Worm (Caenorhabditis elegans) whole organism, mixed stage, embryonic: ENCODE data around the gene F55B11.4.

Experiments
- M03D4.4 ChIP-seq: sonication (generic microtip); optimal IDR thresholded peaks from 2 replicates; lab custom pipeline; 2017; ENCODE audit warnings: mild to moderate bottlenecking, missing genetic modification characterization, missing compliant biosample characterization
- bed-3 ChIP-seq: fragments of 200-800 bp; sonication (Bioruptor generic); optimal IDR thresholded peaks from 3 replicates; lab custom pipeline; 2018; ENCODE audit warnings: mild to moderate bottlenecking, missing genetic modification characterization, moderate library complexity, missing compliant biosample characterization
- blmp-1 ChIP-seq: fragments of 150-350 bp; optimal IDR thresholded peaks from 2 replicates; lab custom pipeline; 2014; ENCODE audit warnings: missing biosample characterization, missing genetic modification characterization
- ceh-39 ChIP-seq: fragments of 150-350 bp; optimal IDR thresholded peaks from 2 replicates; lab custom pipeline; 2014; ENCODE audit warnings: missing biosample characterization, missing genetic modification characterization
- ceh-43 ChIP-seq: fragments of 200-800 bp; sonication (Bioruptor generic); optimal IDR thresholded peaks from 2 replicates; lab custom pipeline; 2018; ENCODE audit warnings: mild to moderate bottlenecking, missing genetic modification characterization, moderate library complexity, missing compliant biosample characterization
- ceh-83 ChIP-seq: fragments of 200-800 bp; sonication (Bioruptor generic); optimal IDR thresholded peaks from 2 replicates; lab custom pipeline; 2018; ENCODE audit warnings: mild to moderate bottlenecking, missing genetic modification characterization, missing compliant biosample characterization
- ces-1 ChIP-seq: fragments of 150-350 bp; optimal IDR thresholded peaks from 2 replicates; lab custom pipeline; 2014; ENCODE audit warnings: missing biosample characterization, missing genetic modification reagents, missing genetic modification characterization
- cnd-1 ChIP-seq: fragments of 200-800 bp; sonication (Bioruptor generic); optimal IDR thresholded peaks from 2 replicates; lab custom pipeline; 2018; ENCODE audit warnings: mild to moderate bottlenecking, missing genetic modification characterization, missing compliant biosample characterization
- drap-1 ChIP-seq: fragments of 200-800 bp; sonication (Bioruptor generic); optimal IDR thresholded peaks from 3 replicates; lab custom pipeline; 2018; ENCODE audit warnings: mild to moderate bottlenecking, missing genetic modification characterization, missing compliant biosample characterization
- elt-1 ChIP-seq: sonication (generic microtip); optimal IDR thresholded peaks from 2 replicates; lab custom pipeline; 2017; ENCODE audit warnings: missing genetic modification characterization, mild to moderate bottlenecking, missing compliant biosample characterization, antibody characterized with exemption, moderate library complexity, borderline replicate concordance; ENCODE audit not compliant: insufficient read depth
- elt-3 ChIP-seq: fragments of 150-350 bp; optimal IDR thresholded peaks from 2 replicates; lab custom pipeline; 2014; ENCODE audit warnings: missing biosample characterization, missing genetic modification characterization
- flh-1 ChIP-seq: fragments of 200-800 bp; sonication (Bioruptor generic); optimal IDR thresholded peaks from 2 replicates; lab custom pipeline; 2018; ENCODE audit warnings: mild to moderate bottlenecking, missing genetic modification characterization, moderate library complexity, missing compliant biosample characterization
- ham-2 ChIP-seq: fragments of 200-800 bp; sonication (Bioruptor generic); optimal IDR thresholded peaks from 2 replicates; lab custom pipeline; 2018; ENCODE audit warnings: mild to moderate bottlenecking, missing genetic modification characterization, missing compliant biosample characterization
- hlh-1 ChIP-seq: fragments of 150-350 bp; optimal IDR thresholded peaks from 2 replicates; lab custom pipeline; 2014; ENCODE audit warnings: missing biosample characterization, missing genetic modification reagents, missing genetic modification characterization
- lin-13 ChIP-seq: fragments of 150-350 bp; optimal IDR thresholded peaks from 2 replicates; lab custom pipeline; 2014; ENCODE audit warnings: missing biosample characterization, missing genetic modification characterization
- lin-32 ChIP-seq: fragments of 200-800 bp; sonication (Bioruptor generic); optimal IDR thresholded peaks from 2 replicates; lab custom pipeline; 2018; ENCODE audit warnings: mild to moderate bottlenecking, missing genetic modification characterization, missing compliant biosample characterization
- mab-5 ChIP-seq: fragments of 150-350 bp; optimal IDR thresholded peaks from 2 replicates; lab custom pipeline; 2014; ENCODE audit warnings: missing biosample characterization, missing genetic modification characterization
- mep-1 ChIP-seq: fragments of 150-350 bp; optimal IDR thresholded peaks from 2 replicates; lab custom pipeline; 2017; ENCODE audit warnings: missing biosample characterization, missing genetic modification reagents, missing genetic modification characterization, inconsistent platforms
- mls-2 ChIP-seq: sonication (generic microtip); optimal IDR thresholded peaks from 2 replicates; lab custom pipeline; 2016; ENCODE audit warnings: mild to moderate bottlenecking, missing genetic modification characterization, moderate library complexity, missing compliant biosample characterization
- nhr-12 ChIP-seq: fragments of 150-350 bp; optimal IDR thresholded peaks from 2 replicates; lab custom pipeline; 2014; ENCODE audit warnings: missing biosample characterization, missing genetic modification characterization
- nhr-2 ChIP-seq: fragments of 150-350 bp; optimal IDR thresholded peaks from 2 replicates; lab custom pipeline; 2014; ENCODE audit warnings: missing biosample characterization, missing genetic modification characterization
- nhr-28 ChIP-seq: fragments of 150-350 bp; optimal IDR thresholded peaks from 2 replicates; lab custom pipeline; 2014; ENCODE audit warnings: missing biosample characterization, missing genetic modification characterization
- nhr-76 ChIP-seq: sonication (generic microtip); optimal IDR thresholded peaks from 2 replicates; lab custom pipeline; 2017; ENCODE audit warnings: missing biosample characterization, missing genetic modification characterization
- pha-4 ChIP-seq: fragments of 150-350 bp; optimal IDR thresholded peaks from 2 replicates; lab custom pipeline; 2018; ENCODE audit warnings: missing biosample characterization, missing genetic modification reagents, missing genetic modification characterization
- sem-2 ChIP-seq: fragments of 200-800 bp; sonication (Bioruptor generic); optimal IDR thresholded peaks from 2 replicates; lab custom pipeline; 2018; ENCODE audit warnings: mild to moderate bottlenecking, missing genetic modification characterization, missing compliant biosample characterization
- snpc-4 ChIP-seq: fragments of 150-350 bp; optimal IDR thresholded peaks from 2 replicates; lab custom pipeline; 2014; ENCODE audit warnings: missing biosample characterization, missing genetic modification characterization
- sptf-1 ChIP-seq: sonication (generic microtip); optimal IDR thresholded peaks from 2 replicates; lab custom pipeline; 2017; ENCODE audit warnings: mild to moderate bottlenecking, missing genetic modification characterization, moderate library complexity, missing compliant biosample characterization
- unc-120 ChIP-seq: sonication (generic microtip); optimal IDR thresholded peaks from 2 replicates; lab custom pipeline; 2017; ENCODE audit warnings: missing genetic modification characterization, missing compliant biosample characterization; ENCODE audit not compliant: poor library complexity, severe bottlenecking
- unc-39 ChIP-seq: fragments of 150-350 bp; optimal IDR thresholded peaks from 2 replicates; lab custom pipeline; 2014; ENCODE audit warnings: missing biosample characterization, missing genetic modification characterization
- unc-62 ChIP-seq: fragments of 150-350 bp; optimal IDR thresholded peaks from 2 replicates; lab custom pipeline; 2014; ENCODE audit warnings: missing biosample characterization, missing genetic modification reagents, missing genetic modification characterization
- zip-8 ChIP-seq: fragments of 150-350 bp; optimal IDR thresholded peaks from 2 replicates; lab custom pipeline; 2014; ENCODE audit warnings: missing biosample characterization, missing genetic modification characterization
- ztf-11 ChIP-seq: fragments of 150-350 bp; optimal IDR thresholded peaks from 2 replicates; lab custom pipeline; 2014; ENCODE audit warnings: missing biosample characterization, missing genetic modification characterization

Gene F55B11.4

DNA sequence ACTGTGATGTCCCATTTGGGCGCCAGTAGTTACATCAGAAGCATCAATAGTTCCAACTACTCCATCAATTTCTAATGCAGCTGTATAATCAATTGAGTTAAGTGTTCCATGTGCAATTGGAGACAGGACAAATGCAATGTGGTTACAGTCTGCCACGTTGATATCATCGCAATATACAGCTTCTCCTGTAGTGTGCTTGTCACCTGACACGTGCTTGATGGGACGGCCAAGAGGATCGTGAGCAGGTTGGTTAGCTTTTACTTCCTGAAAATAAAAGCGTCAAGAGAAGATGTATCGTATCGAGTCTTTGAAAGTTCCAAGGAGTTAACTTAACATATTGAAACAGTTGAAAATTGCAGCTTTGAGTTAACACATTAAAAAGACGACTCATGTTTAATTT is 22.2 kb downstream of the F55B11.4 start:
- TF ChIP-seq nhr-28 (tag; lab: Kevin White, UChicago) (no peak), ztf-11 (no peak), zip-8 (no peak), hlh-1 (no peak), lin-13 (tag; lab: Kevin White, UChicago) (no peak), nhr-76 (tag; lab: Kevin White, UChicago) (no peak), mep-1 (no peak), sem-2 (no peak), cnd-1 (tag; lab: Kevin White, UChicago) (no peak)

DNA sequence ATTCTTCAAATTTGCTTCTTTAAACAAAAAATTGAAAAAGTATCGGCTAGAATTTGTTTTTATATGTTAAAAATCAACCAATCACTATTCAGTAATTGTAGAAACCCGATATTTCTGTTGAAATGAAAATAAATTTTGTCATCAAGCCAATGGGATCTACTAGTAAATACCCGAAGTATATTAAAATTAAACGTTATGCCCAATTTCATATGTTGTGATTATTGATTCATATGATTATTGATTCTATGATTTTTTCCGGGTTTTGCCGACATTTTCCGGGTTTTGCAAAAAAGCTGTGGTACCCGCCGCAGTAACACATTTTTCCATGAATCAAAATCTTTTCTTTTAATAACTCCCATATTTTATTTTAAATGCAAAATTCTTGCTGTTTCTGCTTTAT is 35.2 kb downstream of the F55B11.4 start:
- TF ChIP-seq ceh-39 (tag; lab: Kevin White, UChicago) (no peak), M03D4.4 (tag; lab: Kevin White, UChicago) (no peak), unc-62 (no peak), hlh-1 (no peak), nhr-12 (no peak), nhr-28 (tag; lab: Kevin White, UChicago) (no peak), ham-2 (GFP tag; lab: Kevin White, UChicago) (no peak), sem-2 (no peak), nhr-76 (tag; lab: Kevin White, UChicago) (no peak)

DNA sequence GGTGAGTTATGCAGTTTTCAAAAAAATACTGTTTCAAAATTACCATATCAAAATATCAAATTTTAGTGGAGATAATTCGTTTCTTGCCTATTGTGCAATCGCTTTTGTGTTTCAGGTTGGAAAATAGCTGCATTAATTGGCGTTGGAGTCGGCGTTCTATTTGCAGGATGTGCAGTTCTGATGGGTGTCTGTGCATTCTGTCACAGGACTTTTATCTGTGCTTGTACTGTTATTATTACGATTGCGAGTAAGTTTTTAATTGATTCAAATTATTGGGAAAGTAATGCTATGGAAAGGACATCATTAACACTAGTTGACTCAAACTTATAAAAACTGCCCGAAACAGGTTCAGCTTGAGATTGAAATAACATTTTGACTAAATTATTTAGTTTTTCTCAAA is 35.9 kb downstream of the F55B11.4 start:
- TF ChIP-seq unc-62 = no peak
- TF ChIP-seq bed-3 (GFP tag; lab: Kevin White, UChicago) = no peak
- no peak for TF ChIP-seq sptf-1 (tag; lab: Kevin White, UChicago)

DNA sequence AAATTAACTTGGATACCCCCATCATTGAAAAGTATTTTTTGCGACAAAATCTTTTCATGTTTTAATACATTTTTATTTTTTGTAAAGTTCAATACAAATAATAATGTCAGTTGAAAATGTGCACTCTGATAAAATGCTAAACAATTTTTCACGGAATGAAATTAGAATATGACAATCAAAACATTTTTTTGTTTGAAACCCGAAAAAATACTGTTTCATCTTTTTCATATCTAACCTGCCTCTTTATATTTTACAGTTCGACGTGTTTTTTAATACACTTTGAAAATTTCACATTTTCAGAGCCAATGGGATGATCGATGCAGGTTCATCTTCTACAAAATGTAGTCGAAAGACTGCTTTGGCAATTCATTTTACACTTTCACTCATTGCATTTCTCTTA is 36.9 kb downstream of the F55B11.4 start, which contains the start of gene clc-8:
Gene clc-8, plus strand, starts transcription at position 301 of the 400 bp plus-strand sequence.
- TF ChIP-seq flh-1 (GFP tag; lab: Kevin White, UChicago) = no peak
- TF ChIP-seq ceh-83 = no peak
- TF ChIP-seq ceh-39 (tag; lab: Kevin White, UChicago) = no peak
- no peak for TF ChIP-seq lin-13 (tag; lab: Kevin White, UChicago)

DNA sequence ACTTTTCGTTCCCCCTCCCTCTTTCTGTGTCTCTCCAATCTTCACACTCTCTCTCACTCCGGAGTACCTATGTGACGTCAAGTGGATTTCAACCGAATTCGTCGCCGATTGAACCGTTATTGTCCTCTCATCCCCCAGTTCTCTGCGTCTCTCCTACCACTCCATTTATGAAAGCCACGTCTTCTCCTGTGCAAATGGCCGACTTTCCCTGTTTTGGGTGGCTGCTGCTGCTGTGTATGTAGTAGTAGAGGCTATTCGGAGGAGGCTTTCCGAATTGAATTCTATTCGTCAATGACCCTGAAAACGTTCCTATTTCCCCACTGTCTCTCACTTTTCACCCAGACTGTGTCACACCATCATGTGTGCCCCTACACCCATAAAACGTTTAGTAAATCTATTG is 39.0 kb downstream of the F55B11.4 start:
- TF ChIP-seq cnd-1 (tag; lab: Kevin White, UChicago) (peak; percentile 13), ham-2 (GFP tag; lab: Kevin White, UChicago) (peak; percentile 84), blmp-1 (peak; percentile 57), elt-1 (no peak)

DNA sequence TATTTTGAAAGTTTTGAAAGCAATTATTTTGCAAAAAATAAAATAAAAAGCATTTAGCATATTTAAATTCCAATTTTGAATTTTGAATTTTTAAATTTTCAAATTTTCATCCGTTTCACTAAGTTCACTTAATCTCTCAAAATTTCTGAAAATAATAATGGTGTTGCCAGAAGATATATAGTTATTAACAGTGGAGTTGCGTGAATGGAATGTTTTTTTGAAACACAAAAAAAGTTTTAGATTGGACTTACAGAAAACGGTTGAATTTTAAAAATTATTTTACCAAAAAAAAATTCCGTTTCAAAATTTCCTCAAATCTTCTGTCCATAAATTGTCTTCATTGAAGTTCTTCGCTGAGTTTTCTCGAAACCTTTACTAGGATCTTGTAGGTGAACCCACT is 39.5 kb downstream of the F55B11.4 start:
- TF ChIP-seq ztf-11 (no peak), elt-3 (no peak), elt-1 (no peak), blmp-1 (no peak), mab-5 (no peak)
- TF ChIP-seq, all 35 proteins: peak for 0

DNA sequence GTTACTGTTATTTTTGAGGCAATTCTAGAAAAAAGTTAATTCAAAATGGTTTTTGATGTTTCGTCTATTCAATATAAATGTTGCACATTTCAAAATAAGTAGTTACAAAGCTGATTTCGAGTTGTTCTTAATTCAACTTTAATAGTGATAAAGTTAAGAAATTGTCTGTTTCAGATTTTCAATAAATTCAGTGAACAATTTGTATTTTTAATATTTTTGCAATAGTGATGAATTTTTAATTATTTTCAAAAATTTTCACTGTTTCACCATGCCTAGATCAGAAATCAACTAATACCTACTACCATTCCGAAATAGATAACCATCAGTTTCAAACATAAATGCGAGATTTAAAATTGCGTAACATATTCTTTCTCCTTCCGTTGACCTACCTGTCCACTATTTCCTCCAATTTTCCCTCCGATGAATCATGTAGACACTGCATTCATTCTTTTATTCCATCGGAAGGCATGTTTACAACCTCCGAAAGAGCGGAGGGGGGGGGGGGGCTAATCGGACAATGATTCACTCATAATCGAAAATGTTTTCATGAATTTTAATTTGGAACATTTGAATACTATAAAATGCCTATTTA is 40.6 kb downstream of the F55B11.4 start:
- TF ChIP-seq zip-8 (no peak), ztf-11 (no peak), drap-1 (GFP tag; lab: Kevin White, UChicago) (no peak), sptf-1 (tag; lab: Kevin White, UChicago) (no peak), lin-32 (no peak), blmp-1 (peak; percentile 16), mls-2 (tag; lab: Kevin White, UChicago) (no peak), nhr-2 (tag; lab: Kevin White, UChicago) (no peak), unc-120 (tag; lab: Kevin White, UChicago) (no peak), unc-62 (no peak), snpc-4 (no peak), mep-1 (no peak), sem-2 (no peak), ces-1 (no peak), ceh-43 (GFP tag; lab: Kevin White, UChicago) (no peak), hlh-1 (no peak), flh-1 (GFP tag; lab: Kevin White, UChicago) (no peak), ham-2 (GFP tag; lab: Kevin White, UChicago) (peak; percentile 87), elt-1 (peak; percentile 45), nhr-12 (no peak), unc-39 (tag; lab: Kevin White, UChicago) (no peak), ceh-83 (no peak), cnd-1 (tag; lab: Kevin White, UChicago) (no peak), mab-5 (no peak), pha-4 (tag; lab: Kevin White, UChicago) (no peak)
